Worm (Caenorhabditis elegans): ENCODE data around the gene D1014.13.

- TF ChIP-seq ceh-27 (GFP tag; optimal IDR thresholded peaks at IDR 0.05) (no peak), ekl-4 (GFP tag; IDR thresholded peaks at IDR 0.05) (no peak), snpc-4 (GFP tag; optimal IDR thresholded peaks at IDR 0.05) (no peak), snpc-4 (tag; optimal IDR thresholded peaks at IDR 0.05) (no peak), rec-8 (tag; optimal IDR thresholded peaks at IDR 0.05) (no peak), sdz-38 (tag; optimal IDR thresholded peaks at IDR 0.05) (no peak), nhr-120 (GFP tag; IDR thresholded peaks at IDR 0.05) (no peak), F57A8.1 (GFP tag; optimal IDR thresholded peaks at IDR 0.05) (no peak), die-1 (tag; optimal IDR thresholded peaks at IDR 0.05) (no peak), C17E4.6 (GFP tag; IDR thresholded peaks at IDR 0.05) (no peak), madf-8 (GFP tag; conservative IDR thresholded peaks at IDR 0.05) (no peak), sea-2 (GFP tag; IDR thresholded peaks at IDR 0.05) (no peak), unc-130 (GFP tag; optimal IDR thresholded peaks at IDR 0.05) (no peak)
Measured at ce11 chrV:8144515-8144914, 914 bp upstream of the D1014.13 start.
